Fruit fly (Drosophila melanogaster) whole organism, embryonic: ENCODE measurements around the gene eya.
A peak's percentile ranks its signal among the peaks of the same experiment; 100 is the strongest.

Experiments
- Antp ChIP-seq: fragments of 200-800 bp; sonication (Bioruptor generic); optimal IDR thresholded peaks from 3 replicates; lab custom pipeline; 2016; ENCODE audit warnings: missing biosample characterization, missing genetic modification characterization
- B-H2 ChIP-seq: fragments of 200-800 bp; sonication (Bioruptor generic); optimal IDR thresholded peaks from 2 replicates; lab custom pipeline; 2018; ENCODE audit warnings: missing biosample characterization, mild to moderate bottlenecking, missing genetic modification characterization
- CG10462 ChIP-seq: fragments of 200-800 bp; sonication (Bioruptor generic); optimal IDR thresholded peaks from 2 replicates; lab custom pipeline; 2016; ENCODE audit warnings: missing biosample characterization, missing genetic modification characterization
- CG11085 ChIP-seq: fragments of 200-800 bp; sonication (Bioruptor generic); IDR thresholded peaks from 2 replicates; pipeline ENCODE4 v1.3.6; 2022; ENCODE audit warnings: missing biosample characterization, missing genetic modification characterization
- CG12104 ChIP-seq: fragments of 200-800 bp; sonication (Bioruptor generic); optimal IDR thresholded peaks from 3 replicates; lab custom pipeline; 2016; ENCODE audit warnings: missing biosample characterization, missing genetic modification characterization
- CG12391 ChIP-seq: fragments of 200-800 bp; sonication (Bioruptor generic); optimal IDR thresholded peaks from 3 replicates; lab custom pipeline; 2018; ENCODE audit warnings: missing biosample characterization, mild to moderate bottlenecking, missing genetic modification characterization, moderate library complexity
- CG14710 ChIP-seq: fragments of 200-800 bp; sonication (Bioruptor generic); optimal IDR thresholded peaks from 3 replicates; lab custom pipeline; 2019; ENCODE audit warnings: missing biosample characterization, mild to moderate bottlenecking, missing genetic modification characterization, moderate library complexity
- CG17568 ChIP-seq: fragments of 200-800 bp; sonication (Bioruptor generic); optimal IDR thresholded peaks from 2 replicates; lab custom pipeline; 2018; ENCODE audit warnings: missing biosample characterization, mild to moderate bottlenecking, missing genetic modification characterization, moderate library complexity
- CG1792 ChIP-seq: fragments of 200-800 bp; sonication (Bioruptor generic); optimal IDR thresholded peaks from 2 replicates; lab custom pipeline; 2016; ENCODE audit warnings: missing biosample characterization, missing genetic modification characterization
- CG31365 ChIP-seq: fragments of 200-800 bp; sonication (Bioruptor generic); optimal IDR thresholded peaks from 2 replicates; lab custom pipeline; 2018; ENCODE audit warnings: missing biosample characterization, mild to moderate bottlenecking, missing genetic modification characterization
- CG3163 ChIP-seq: fragments of 200-800 bp; sonication (Bioruptor generic); optimal IDR thresholded peaks from 3 replicates; lab custom pipeline; 2016; ENCODE audit warnings: missing biosample characterization, missing genetic modification characterization
- CG4617 ChIP-seq: fragments of 200-800 bp; sonication (Bioruptor generic); optimal IDR thresholded peaks from 3 replicates; lab custom pipeline; 2016; ENCODE audit warnings: missing biosample characterization, missing genetic modification characterization, borderline replicate concordance
- CG6791 ChIP-seq: fragments of 200-800 bp; sonication (Bioruptor generic); IDR thresholded peaks from 3 replicates; pipeline ENCODE4 v1.3.6; 2022; ENCODE audit warnings: missing biosample characterization, missing genetic modification characterization; ENCODE audit not compliant: partially characterized antibody
- CG6854 ChIP-seq: fragments of 200-800 bp; sonication (Bioruptor generic); optimal IDR thresholded peaks from 3 replicates; lab custom pipeline; 2017; ENCODE audit warnings: missing biosample characterization, mild to moderate bottlenecking, missing genetic modification characterization
- CG8290 ChIP-seq, 3 experiments: fragments of 200-800 bp; sonication (Bioruptor generic); optimal IDR thresholded peaks; 2 replicates each; lab custom pipeline; 2016 to 2019; ENCODE audit warnings: missing biosample characterization in 3 of 3, missing genetic modification characterization in 3 of 3, mild to moderate bottlenecking in 2 of 3, moderate library complexity in 1 of 3
- CG8944 ChIP-seq: fragments of 200-800 bp; sonication (Bioruptor generic); optimal IDR thresholded peaks from 3 replicates; lab custom pipeline; 2016; ENCODE audit warnings: missing biosample characterization, missing genetic modification characterization
- CG9727 ChIP-seq: fragments of 200-800 bp; sonication (Bioruptor generic); optimal IDR thresholded peaks from 3 replicates; lab custom pipeline; 2017; ENCODE audit warnings: missing biosample characterization, mild to moderate bottlenecking, missing genetic modification characterization
- D19A ChIP-seq: fragments of 200-800 bp; optimal IDR thresholded peaks from 3 replicates; lab custom pipeline; 2019; ENCODE audit warnings: missing biosample characterization, mild to moderate bottlenecking, missing genetic modification characterization, moderate library complexity
- Dbx ChIP-seq: fragments of 200-800 bp; sonication (Bioruptor generic); IDR thresholded peaks from 3 replicates; pipeline ENCODE4 v1.3.6; 2022; ENCODE audit warnings: missing biosample characterization, missing genetic modification characterization
- Dll ChIP-seq: fragments of 200-800 bp; sonication (Bioruptor generic); IDR thresholded peaks from 4 replicates; pipeline ENCODE4 v1.3.6; 2022; ENCODE audit warnings: missing biosample characterization, missing genetic modification characterization; ENCODE audit not compliant: partially characterized antibody
- Eip74EF ChIP-seq, 2 experiments: fragments of 200-800 bp in 1 of 2; fragments of >200 bp in 1 of 2; sonication (Bioruptor generic) in 1 of 2; optimal IDR thresholded peaks; 2 replicates each; lab custom pipeline; 2017 to 2019; ENCODE audit warnings: missing biosample characterization in 2 of 2, missing genetic modification characterization in 2 of 2, mild to moderate bottlenecking in 1 of 2, moderate library complexity in 1 of 2
- H15 ChIP-seq: fragments of 200-800 bp; sonication (Bioruptor generic); IDR thresholded peaks from 3 replicates; pipeline ENCODE4 v1.3.6; 2022; ENCODE audit warnings: missing biosample characterization, missing genetic modification characterization
- HLH3B ChIP-seq: fragments of 200-800 bp; sonication (Bioruptor generic); IDR thresholded peaks from 2 replicates; pipeline ENCODE4 v1.3.6; 2022; ENCODE audit warnings: missing biosample characterization, missing genetic modification characterization
- Meics ChIP-seq: fragments of 200-800 bp; sonication (Bioruptor generic); optimal IDR thresholded peaks from 2 replicates; lab custom pipeline; 2017; ENCODE audit warnings: missing biosample characterization, mild to moderate bottlenecking, missing genetic modification characterization
- NC2α ChIP-seq: fragments of 200-800 bp; sonication (Bioruptor generic); optimal IDR thresholded peaks from 2 replicates; lab custom pipeline; 2016; ENCODE audit warnings: missing biosample characterization, missing genetic modification characterization
- Nf-YB ChIP-seq: fragments of 200-800 bp; sonication (Bioruptor generic); optimal IDR thresholded peaks from 3 replicates; lab custom pipeline; 2019; ENCODE audit warnings: missing biosample characterization, mild to moderate bottlenecking, missing genetic modification characterization, moderate library complexity
- Optix ChIP-seq: fragments of 200-800 bp; sonication (Bioruptor generic); IDR thresholded peaks from 3 replicates; pipeline ENCODE4 v1.3.6; 2022; ENCODE audit warnings: missing biosample characterization, missing genetic modification characterization
- Poxn ChIP-seq: fragments of 200-800 bp; sonication (Bioruptor generic); IDR thresholded peaks from 2 replicates; pipeline ENCODE4 v1.3.6; 2022; ENCODE audit warnings: missing biosample characterization, missing genetic modification characterization
- Spps ChIP-seq: fragments of 200-800 bp; sonication (Bioruptor generic); optimal IDR thresholded peaks from 2 replicates; lab custom pipeline; 2018; ENCODE audit warnings: missing biosample characterization, mild to moderate bottlenecking, missing genetic modification characterization
- az2 ChIP-seq: fragments of 200-800 bp; sonication (Bioruptor generic); optimal IDR thresholded peaks from 3 replicates; lab custom pipeline; 2016; ENCODE audit warnings: missing biosample characterization, missing genetic modification characterization
- btn ChIP-seq: fragments of 200-800 bp; sonication (Bioruptor generic); optimal IDR thresholded peaks from 2 replicates; lab custom pipeline; 2016; ENCODE audit warnings: missing biosample characterization, missing genetic modification characterization
- cas ChIP-seq: fragments of 200-800 bp; sonication (Bioruptor generic); IDR thresholded peaks from 2 replicates; pipeline ENCODE4 v1.3.6; 2022; ENCODE audit warnings: missing biosample characterization, missing genetic modification characterization
- cg ChIP-seq: fragments of 200-800 bp; sonication (Bioruptor generic); optimal IDR thresholded peaks from 3 replicates; lab custom pipeline; 2019; ENCODE audit warnings: missing biosample characterization, mild to moderate bottlenecking, missing genetic modification characterization, moderate library complexity
- chif ChIP-seq, 2 experiments: fragments of 200-800 bp; sonication (Bioruptor generic); optimal IDR thresholded peaks; 3 replicates each; lab custom pipeline; 2016; ENCODE audit warnings: missing biosample characterization in 2 of 2, missing genetic modification characterization in 2 of 2
- crp ChIP-seq, 2 experiments: fragments of 200-800 bp; sonication (Bioruptor generic); optimal IDR thresholded peaks; 2 replicates in 1 of 2; 3 replicates in 1 of 2; lab custom pipeline; 2017; ENCODE audit warnings: missing biosample characterization in 2 of 2, missing genetic modification characterization in 2 of 2, mild to moderate bottlenecking in 1 of 2, moderate library complexity in 1 of 2
- dmrt11E ChIP-seq: fragments of 200-800 bp; sonication (Bioruptor generic); optimal IDR thresholded peaks from 3 replicates; lab custom pipeline; 2018; ENCODE audit warnings: missing biosample characterization, mild to moderate bottlenecking, missing genetic modification characterization, moderate library complexity
- dysf ChIP-seq: fragments of 200-800 bp; sonication (Bioruptor generic); IDR thresholded peaks from 3 replicates; pipeline ENCODE4 v1.3.6; 2022; ENCODE audit warnings: missing biosample characterization, missing genetic modification characterization
- fru ChIP-seq: fragments of >200 bp; optimal IDR thresholded peaks from 2 replicates; lab custom pipeline; 2017
- ham ChIP-seq: fragments of 200-800 bp; sonication (Bioruptor generic); IDR thresholded peaks from 2 replicates; pipeline ENCODE4 v1.3.6; 2022; ENCODE audit warnings: missing biosample characterization, missing genetic modification characterization
- inv ChIP-seq: fragments of 200-800 bp; sonication (Bioruptor generic); IDR thresholded peaks from 2 replicates; pipeline ENCODE4 v1.3.6; 2022; ENCODE audit warnings: missing biosample characterization, missing genetic modification characterization; ENCODE audit not compliant: partially characterized antibody
- nmo ChIP-seq: fragments of 200-800 bp; sonication (Bioruptor generic); optimal IDR thresholded peaks from 2 replicates; lab custom pipeline; 2018; ENCODE audit warnings: missing biosample characterization, mild to moderate bottlenecking, missing genetic modification characterization, moderate library complexity
- pum ChIP-seq: fragments of 200-800 bp; sonication (Bioruptor generic); optimal IDR thresholded peaks from 2 replicates; lab custom pipeline; 2016; ENCODE audit warnings: missing biosample characterization, missing genetic modification characterization
- repo ChIP-seq: fragments of 200-800 bp; sonication (Bioruptor generic); optimal IDR thresholded peaks from 2 replicates; lab custom pipeline; 2016; ENCODE audit warnings: missing biosample characterization, missing genetic modification characterization
- shn ChIP-seq: fragments of 200-800 bp; sonication (Bioruptor generic); optimal IDR thresholded peaks from 3 replicates; lab custom pipeline; 2016; ENCODE audit warnings: missing biosample characterization, missing genetic modification characterization
- sim ChIP-seq: fragments of 200-800 bp; sonication (Bioruptor generic); IDR thresholded peaks from 2 replicates; pipeline ENCODE4 v1.3.6; 2022; ENCODE audit warnings: missing biosample characterization, missing genetic modification characterization
- slbo ChIP-seq: fragments of 200-800 bp; sonication (Bioruptor generic); IDR thresholded peaks from 2 replicates; pipeline ENCODE4 v1.3.6; 2022; ENCODE audit warnings: missing biosample characterization, missing genetic modification characterization
- slou ChIP-seq: fragments of 200-800 bp; sonication (Bioruptor generic); optimal IDR thresholded peaks from 3 replicates; lab custom pipeline; 2016; ENCODE audit warnings: missing biosample characterization, missing genetic modification characterization
- so ChIP-seq: fragments of 200-800 bp; sonication (Bioruptor generic); IDR thresholded peaks from 3 replicates; pipeline ENCODE4 v1.3.6; 2022; ENCODE audit warnings: missing biosample characterization, missing genetic modification characterization
- wor ChIP-seq: fragments of 200-800 bp; sonication (Bioruptor generic); IDR thresholded peaks from 2 replicates; pipeline ENCODE4 v1.3.6; 2022; ENCODE audit warnings: missing biosample characterization, missing genetic modification characterization
- yki ChIP-seq: fragments of >200 bp; optimal IDR thresholded peaks from 3 replicates; lab custom pipeline; 2018

Gene eya

DNA sequence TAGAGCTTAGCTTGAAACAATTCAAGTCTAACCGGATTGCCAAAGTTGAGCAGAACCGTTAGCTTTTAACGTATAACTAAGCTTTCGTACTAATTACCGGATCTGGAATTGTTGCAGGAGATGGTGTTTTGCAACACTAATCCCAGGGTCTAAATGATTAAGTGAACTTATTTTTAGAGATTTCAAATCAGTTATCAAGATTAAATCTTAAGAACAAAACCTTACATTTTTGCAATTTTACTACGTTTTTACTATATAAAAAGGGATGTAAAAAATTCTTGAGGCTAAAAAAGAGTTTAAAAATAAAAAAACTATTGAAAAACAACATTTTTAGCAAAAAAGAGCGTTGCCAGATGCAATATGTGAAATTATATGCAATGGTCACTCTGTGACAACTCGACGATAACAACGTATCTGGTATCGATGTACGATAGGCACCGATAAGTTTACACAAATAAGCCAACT, 58.1 kb downstream of the eya start, which contains the start of the genes KFase and epsilonCOP (continued):
- peak; percentile 61 for TF ChIP-seq inv (GFP tag; lab: Robert Waterston, UW)
- peak; percentile 16 for TF ChIP-seq Antp (GFP tag; lab: Kevin White, UChicago)
- peak; percentile 63 for TF ChIP-seq CG12104 (GFP tag; lab: Kevin White, UChicago)
- TF ChIP-seq Spps (tag; lab: Kevin White, UChicago): peak; percentile 12
- TF ChIP-seq CG4617 (GFP tag; lab: Kevin White, UChicago): peak; percentile 42
- no peak for TF ChIP-seq CG17568 (GFP tag; lab: Kevin White, UChicago)
- no peak for TF ChIP-seq btn (GFP tag; lab: Kevin White, UChicago)
- no peak for TF ChIP-seq CG31365 (tag; lab: Kevin White, UChicago)
- TF ChIP-seq cas: no peak
- TF ChIP-seq CG6791 (GFP tag; lab: Robert Waterston, UW): peak; percentile 81
- 0 out of 2 replicates have a peak, but pooled peaks have one; percentile 6 for TF ChIP-seq CG11085 (GFP tag; lab: Robert Waterston, UW)
- peak; percentile 5 for TF ChIP-seq CG3163
- no peak for TF ChIP-seq fru
- no peak for TF ChIP-seq dmrt11E
- TF ChIP-seq Dll: peak; percentile 76; the same call in 3 of the 4 replicates
- TF ChIP-seq D19A: peak; percentile 23
- TF ChIP-seq so (GFP tag; lab: Robert Waterston, UW): no peak
- TF ChIP-seq dysf: no peak
- TF ChIP-seq CG9727 (GFP tag; lab: Kevin White, UChicago): peak; percentile 71
- peak; percentile 14 for TF ChIP-seq az2
- TF ChIP-seq B-H2 (GFP tag; lab: Kevin White, UChicago): peak; percentile 39
- TF ChIP-seq CG6854 (GFP tag; lab: Kevin White, UChicago): no peak
- TF ChIP-seq CG12391 (tag; lab: Kevin White, UChicago): peak; percentile 70
- TF ChIP-seq Dbx: 0 out of 3 replicates have a peak, but pooled peaks have one; percentile 12
- no peak for TF ChIP-seq ham (GFP tag; lab: Robert Waterston, UW)
- peak; percentile 34 to 36 for TF ChIP-seq chif (GFP tag; optimal IDR thresholded peaks at IDR 0.05; lab: Kevin White, UChicago)
- peak; percentile 89 for TF ChIP-seq CG14710 (tag; lab: Kevin White, UChicago)
- TF ChIP-seq Eip74EF (GFP tag; optimal IDR thresholded peaks at IDR 0.05; lab: Kevin White, UChicago): peak in 1 of 2 experiments; percentile 57
- TF ChIP-seq crp (GFP tag; optimal IDR thresholded peaks at IDR 0.05; lab: Kevin White, UChicago): peak in 1 of 2 experiments; percentile 23
- TF ChIP-seq HLH3B (GFP tag; lab: Robert Waterston, UW): no peak
- no peak for TF ChIP-seq Poxn (GFP tag; lab: Robert Waterston, UW)
- no peak for TF ChIP-seq sim (GFP tag; lab: Robert Waterston, UW)
- no peak for TF ChIP-seq pum
- peak; percentile 38 for TF ChIP-seq CG8944 (GFP tag; lab: Kevin White, UChicago)
- peak; percentile 65 for TF ChIP-seq slbo (GFP tag; lab: Robert Waterston, UW)
- TF ChIP-seq H15 (GFP tag; lab: Robert Waterston, UW): no peak
- TF ChIP-seq wor: no peak
- TF ChIP-seq Optix (GFP tag; lab: Robert Waterston, UW): no peak
- TF ChIP-seq Nf-YB (GFP tag; lab: Kevin White, UChicago): peak; percentile 33
- peak; percentile 95 for TF ChIP-seq CG8290 (GFP tag; optimal IDR thresholded peaks at IDR 0.05; lab: Kevin White, UChicago)
- TF ChIP-seq CG8290 (tag; optimal IDR thresholded peaks at IDR 0.05; lab: Kevin White, UChicago): peak; percentile 68 to 92
- peak; percentile 30 for TF ChIP-seq CG10462 (GFP tag; lab: Kevin White, UChicago)
- TF ChIP-seq CG1792 (GFP tag; lab: Kevin White, UChicago): peak; percentile 40
- peak; percentile 66 for TF ChIP-seq nmo (GFP tag; lab: Kevin White, UChicago)
- no peak for TF ChIP-seq yki (lab: Kevin White, UChicago)
- peak; percentile 34 for TF ChIP-seq shn (GFP tag; lab: Kevin White, UChicago)
- no peak for TF ChIP-seq NC2α (GFP tag; lab: Kevin White, UChicago)
- peak; percentile 39 for TF ChIP-seq slou (GFP tag; lab: Kevin White, UChicago)
- TF ChIP-seq repo: no peak
- peak; percentile 69 for TF ChIP-seq Meics
- no peak for TF ChIP-seq cg (GFP tag; lab: Kevin White, UChicago)
